Fruit fly (Drosophila melanogaster) whole organism, embryonic: ENCODE results near the gene CG2247.
A peak's percentile ranks its signal among the peaks of the same experiment; 100 is the strongest.

Source experiments
- Atf3 ChIP-seq: fragments of 200-800 bp; sonication (Bioruptor generic); optimal IDR thresholded peaks from 3 replicates; lab custom pipeline; 2016; ENCODE audit warnings: missing biosample characterization, missing genetic modification characterization
- CG10543 ChIP-seq: fragments of 200-800 bp; sonication (Bioruptor generic); optimal IDR thresholded peaks from 3 replicates; lab custom pipeline; 2017; ENCODE audit warnings: missing biosample characterization, mild to moderate bottlenecking, missing genetic modification characterization, moderate library complexity
- CG11085 ChIP-seq: fragments of 200-800 bp; sonication (Bioruptor generic); IDR thresholded peaks from 2 replicates; pipeline ENCODE4 v1.3.6; 2022; ENCODE audit warnings: missing biosample characterization, missing genetic modification characterization
- CG11504 ChIP-seq: fragments of 200-800 bp; sonication (Bioruptor generic); optimal IDR thresholded peaks from 3 replicates; lab custom pipeline; 2019; ENCODE audit warnings: missing biosample characterization, mild to moderate bottlenecking, missing genetic modification characterization, moderate library complexity
- CG11723 ChIP-seq: fragments of 200-800 bp; sonication (Bioruptor generic); optimal IDR thresholded peaks from 2 replicates; lab custom pipeline; 2017; ENCODE audit warnings: missing biosample characterization, mild to moderate bottlenecking, missing genetic modification characterization
- CG12236 ChIP-seq: fragments of 200-800 bp; sonication (Bioruptor generic); optimal IDR thresholded peaks from 2 replicates; lab custom pipeline; 2016; ENCODE audit warnings: missing biosample characterization, missing genetic modification characterization
- CG12391 ChIP-seq: fragments of 200-800 bp; sonication (Bioruptor generic); optimal IDR thresholded peaks from 3 replicates; lab custom pipeline; 2018; ENCODE audit warnings: missing biosample characterization, mild to moderate bottlenecking, missing genetic modification characterization, moderate library complexity
- CG12769 ChIP-seq: fragments of 200-800 bp; sonication (Bioruptor generic); optimal IDR thresholded peaks from 2 replicates; lab custom pipeline; 2019; ENCODE audit warnings: missing biosample characterization, mild to moderate bottlenecking, missing genetic modification characterization, moderate library complexity
- CG14050 ChIP-seq: fragments of 200-800 bp; sonication (Bioruptor generic); IDR thresholded peaks from 3 replicates; pipeline ENCODE4 v1.3.6; 2022; ENCODE audit warnings: missing biosample characterization, missing genetic modification characterization
- CG14965 ChIP-seq: fragments of 200-800 bp; sonication (Bioruptor generic); optimal IDR thresholded peaks from 2 replicates; lab custom pipeline; 2016; ENCODE audit warnings: missing biosample characterization, missing genetic modification characterization, borderline replicate concordance
- CG15011 ChIP-seq: fragments of 200-800 bp; sonication (Bioruptor generic); optimal IDR thresholded peaks from 3 replicates; lab custom pipeline; 2018; ENCODE audit warnings: missing biosample characterization, mild to moderate bottlenecking, missing genetic modification characterization
- CG1792 ChIP-seq: fragments of 200-800 bp; sonication (Bioruptor generic); optimal IDR thresholded peaks from 2 replicates; lab custom pipeline; 2016; ENCODE audit warnings: missing biosample characterization, missing genetic modification characterization
- CG31441 ChIP-seq: fragments of 200-800 bp; sonication (Bioruptor generic); IDR thresholded peaks from 2 replicates; pipeline ENCODE4 v1.3.6; 2022; ENCODE audit warnings: missing biosample characterization, missing genetic modification characterization
- CG32772 ChIP-seq: fragments of 200-800 bp; sonication (Bioruptor generic); IDR thresholded peaks from 2 replicates; pipeline ENCODE4 v1.3.6; 2022; ENCODE audit warnings: missing biosample characterization, missing genetic modification characterization
- CG3995 ChIP-seq: fragments of 200-800 bp; sonication (Bioruptor generic); optimal IDR thresholded peaks from 3 replicates; lab custom pipeline; 2016; ENCODE audit warnings: missing biosample characterization, missing genetic modification characterization
- CG4360 ChIP-seq: fragments of 200-800 bp; sonication (Bioruptor generic); IDR thresholded peaks from 2 replicates; pipeline ENCODE4 v1.3.6; 2022; ENCODE audit warnings: missing biosample characterization, missing genetic modification characterization
- CG5245 ChIP-seq: fragments of 200-800 bp; sonication (Bioruptor generic); optimal IDR thresholded peaks from 3 replicates; lab custom pipeline; 2016; ENCODE audit warnings: missing biosample characterization, missing genetic modification characterization
- CG8388 ChIP-seq: fragments of 200-800 bp; sonication (Bioruptor generic); optimal IDR thresholded peaks from 2 replicates; lab custom pipeline; 2019; ENCODE audit warnings: missing biosample characterization, mild to moderate bottlenecking, missing genetic modification characterization, moderate library complexity
- CG9817 ChIP-seq: fragments of 200-800 bp; sonication (Bioruptor generic); optimal IDR thresholded peaks from 2 replicates; lab custom pipeline; 2018; ENCODE audit warnings: missing biosample characterization, mild to moderate bottlenecking, missing genetic modification characterization, moderate library complexity
- CrebB ChIP-seq: fragments of 200-800 bp; sonication (Bioruptor generic); optimal IDR thresholded peaks from 3 replicates; lab custom pipeline; 2018; ENCODE audit warnings: missing biosample characterization, mild to moderate bottlenecking, missing genetic modification characterization
- Dip2 ChIP-seq: fragments of 200-800 bp; sonication (Bioruptor generic); IDR thresholded peaks from 2 replicates; pipeline ENCODE4 v1.3.6; 2022; ENCODE audit warnings: missing biosample characterization, missing genetic modification characterization
- Doc3 ChIP-seq: fragments of 200-800 bp; sonication (Bioruptor generic); IDR thresholded peaks from 3 replicates; pipeline ENCODE4 v1.3.6; 2022; ENCODE audit warnings: missing biosample characterization, missing genetic modification characterization; ENCODE audit not compliant: partially characterized antibody
- E2f1 ChIP-seq: fragments of 200-800 bp; sonication (Bioruptor generic); IDR thresholded peaks from 2 replicates; pipeline ENCODE4 v1.3.6; 2022; ENCODE audit warnings: missing biosample characterization, missing genetic modification characterization
- Hr78 ChIP-seq, 2 experiments: fragments of 200-800 bp in 1 of 2; fragments of >200 bp in 1 of 2; sonication (Bioruptor generic) in 1 of 2; optimal IDR thresholded peaks; 2 replicates each; lab custom pipeline; 2017 to 2019; ENCODE audit warnings: missing biosample characterization in 2 of 2, missing genetic modification characterization in 2 of 2, mild to moderate bottlenecking in 1 of 2, moderate library complexity in 1 of 2
- Lim3 ChIP-seq: fragments of 200-800 bp; sonication (Bioruptor generic); IDR thresholded peaks from 2 replicates; pipeline ENCODE4 v1.3.6; 2022; ENCODE audit warnings: missing biosample characterization, missing genetic modification characterization
- MTF-1 ChIP-seq: fragments of 200-800 bp; sonication (Bioruptor generic); optimal IDR thresholded peaks from 2 replicates; lab custom pipeline; 2018; ENCODE audit warnings: missing biosample characterization, mild to moderate bottlenecking, missing genetic modification characterization, borderline replicate concordance
- Stat92E ChIP-seq, 3 experiments: fragments of >200 bp in 2 of 3; fragments of 200-800 bp in 1 of 3; sonication (Bioruptor generic) in 1 of 3; optimal IDR thresholded peaks; 2 replicates each; lab custom pipeline; 2017 to 2019; ENCODE audit warnings: missing biosample characterization in 3 of 3, missing genetic modification characterization in 3 of 3, mild to moderate bottlenecking in 1 of 3, moderate library complexity in 1 of 3
- Tbp ChIP-seq: fragments of >200 bp; optimal IDR thresholded peaks from 2 replicates; lab custom pipeline; 2018; ENCODE audit warnings: missing biosample characterization, missing genetic modification characterization
- bbx ChIP-seq: fragments of 200-800 bp; sonication (Bioruptor generic); IDR thresholded peaks from 2 replicates; pipeline ENCODE4 v1.3.6; 2022; ENCODE audit warnings: missing biosample characterization, missing genetic modification characterization; ENCODE audit not compliant: partially characterized antibody
- cato ChIP-seq: fragments of 200-800 bp; sonication (Bioruptor generic); optimal IDR thresholded peaks from 2 replicates; lab custom pipeline; 2016; ENCODE audit warnings: missing biosample characterization, missing genetic modification characterization, borderline replicate concordance
- chinmo ChIP-seq: fragments of 200-800 bp; sonication (Bioruptor generic); IDR thresholded peaks from 4 replicates; pipeline ENCODE4 v1.3.6; 2022; ENCODE audit warnings: missing biosample characterization, missing genetic modification characterization; ENCODE audit not compliant: partially characterized antibody
- da ChIP-seq: fragments of 200-800 bp; sonication (Bioruptor generic); optimal IDR thresholded peaks from 2 replicates; lab custom pipeline; 2016; ENCODE audit warnings: missing biosample characterization, missing genetic modification characterization
- danr ChIP-seq: fragments of 200-800 bp; sonication (Bioruptor generic); IDR thresholded peaks from 2 replicates; pipeline ENCODE4 v1.3.6; 2022; ENCODE audit warnings: missing biosample characterization, missing genetic modification characterization
- dati ChIP-seq: fragments of 200-800 bp; sonication (Bioruptor generic); IDR thresholded peaks from 2 replicates; pipeline ENCODE4 v1.3.6; 2022; ENCODE audit warnings: missing biosample characterization, missing genetic modification characterization
- dmrt99B ChIP-seq: fragments of 200-800 bp; sonication (Bioruptor generic); optimal IDR thresholded peaks from 2 replicates; lab custom pipeline; 2018; ENCODE audit warnings: missing biosample characterization, mild to moderate bottlenecking, missing genetic modification characterization, moderate library complexity
- esg ChIP-seq: fragments of 200-800 bp; sonication (Bioruptor generic); conservative IDR thresholded peaks from 2 replicates; pipeline ENCODE4 v1.3.6; 2022; ENCODE audit warnings: missing biosample characterization, missing genetic modification characterization
- fd102C ChIP-seq: fragments of 200-800 bp; sonication (Bioruptor generic); optimal IDR thresholded peaks from 2 replicates; lab custom pipeline; 2018; ENCODE audit warnings: missing biosample characterization, mild to moderate bottlenecking, missing genetic modification characterization, moderate library complexity
- gcm ChIP-seq: fragments of 200-800 bp; sonication (Bioruptor generic); optimal IDR thresholded peaks from 2 replicates; lab custom pipeline; 2019; ENCODE audit warnings: missing biosample characterization, mild to moderate bottlenecking, missing genetic modification characterization, moderate library complexity
- gt ChIP-seq: fragments of 200-800 bp; sonication (Bioruptor generic); IDR thresholded peaks from 2 replicates; pipeline ENCODE4 v1.3.6; 2022; ENCODE audit warnings: missing biosample characterization, missing genetic modification characterization
- hth ChIP-seq: fragments of >200 bp; optimal IDR thresholded peaks from 2 replicates; lab custom pipeline; 2017; ENCODE audit warnings: inconsistent platforms
- insv ChIP-seq, 2 experiments: fragments of 200-800 bp; sonication (Bioruptor generic); optimal IDR thresholded peaks; 3 replicates each; lab custom pipeline; 2016 to 2018; ENCODE audit warnings: missing biosample characterization in 2 of 2, missing genetic modification characterization in 2 of 2
- maf-S ChIP-seq: fragments of 200-800 bp; sonication (Bioruptor generic); optimal IDR thresholded peaks from 2 replicates; lab custom pipeline; 2016; ENCODE audit warnings: missing biosample characterization, missing genetic modification characterization
- mam ChIP-seq: fragments of 200-800 bp; sonication (Bioruptor generic); optimal IDR thresholded peaks from 3 replicates; lab custom pipeline; 2016; ENCODE audit warnings: missing biosample characterization, missing genetic modification characterization
- nerfin-1 ChIP-seq: fragments of 200-800 bp; sonication (Bioruptor generic); optimal IDR thresholded peaks from 3 replicates; lab custom pipeline; 2019; ENCODE audit warnings: missing biosample characterization, mild to moderate bottlenecking, missing genetic modification characterization, moderate library complexity
- oc ChIP-seq: fragments of 200-800 bp; sonication (Bioruptor generic); optimal IDR thresholded peaks from 2 replicates; lab custom pipeline; 2018; ENCODE audit warnings: missing biosample characterization, mild to moderate bottlenecking, missing genetic modification characterization, moderate library complexity
- phol ChIP-seq: fragments of 200-800 bp; sonication (Bioruptor generic); optimal IDR thresholded peaks from 3 replicates; lab custom pipeline; 2018; ENCODE audit warnings: missing biosample characterization, mild to moderate bottlenecking, missing genetic modification characterization, moderate library complexity
- pum ChIP-seq: fragments of 200-800 bp; sonication (Bioruptor generic); optimal IDR thresholded peaks from 2 replicates; lab custom pipeline; 2016; ENCODE audit warnings: missing biosample characterization, missing genetic modification characterization
- wor ChIP-seq: fragments of 200-800 bp; sonication (Bioruptor generic); IDR thresholded peaks from 2 replicates; pipeline ENCODE4 v1.3.6; 2022; ENCODE audit warnings: missing biosample characterization, missing genetic modification characterization
- zen2 ChIP-seq: fragments of 200-800 bp; sonication (Bioruptor generic); IDR thresholded peaks from 3 replicates; pipeline ENCODE4 v1.3.6; 2022; ENCODE audit warnings: missing biosample characterization, missing genetic modification characterization; ENCODE audit not compliant: partially characterized antibody

The CG2247 gene

DNA sequence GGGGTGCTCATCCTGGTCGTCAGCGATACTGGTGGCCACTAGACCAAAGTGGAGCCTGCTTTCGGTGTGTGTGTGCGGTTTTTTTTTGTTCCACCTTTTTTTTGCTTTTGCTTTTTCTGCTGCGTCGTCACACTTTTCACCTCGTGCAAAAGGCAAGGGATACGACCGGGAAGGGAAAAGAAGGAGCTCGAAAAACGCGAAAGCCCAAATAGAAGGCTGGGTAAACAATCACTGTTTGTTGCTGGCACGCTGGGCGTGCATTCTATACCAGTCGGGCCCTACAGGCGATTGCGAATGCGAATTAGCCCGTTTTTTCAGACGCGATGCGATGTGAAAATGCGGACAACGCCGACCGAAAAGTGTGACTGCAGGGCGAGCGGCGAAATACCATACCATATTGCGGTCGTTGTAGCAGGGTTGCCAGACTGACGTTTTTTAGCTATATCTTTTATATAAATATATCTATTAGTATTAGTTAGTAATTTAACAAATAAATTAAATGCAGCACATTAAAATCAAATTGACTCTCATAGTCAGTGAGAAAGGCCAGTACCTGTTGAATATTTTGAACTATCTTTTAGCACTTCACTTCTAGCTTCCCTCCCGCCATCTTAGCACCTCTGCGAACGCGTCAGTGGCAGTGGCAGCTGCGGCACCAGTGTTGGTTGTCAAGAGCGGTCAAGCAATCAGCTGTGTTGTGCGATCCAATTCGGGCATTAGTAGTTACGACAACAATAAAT is 41.3 kb downstream of the CG2247 start, which contains the start of the genes Polr2A and CG11699 (continued):
- TF ChIP-seq CG12391 (tag; lab: Kevin White, UChicago), result peak; percentile 66
- no peak for TF ChIP-seq CG4360
- TF ChIP-seq CrebB, result no peak
- no peak for TF ChIP-seq da (GFP tag; lab: Kevin White, UChicago)
- no peak for TF ChIP-seq Tbp
- no peak for TF ChIP-seq CG15011 (GFP tag; lab: Kevin White, UChicago)
- no peak for TF ChIP-seq Atf3
- TF ChIP-seq insv (GFP tag; optimal IDR thresholded peaks at IDR 0.05; lab: Kevin White, UChicago), result peak in 1 of 2 experiments; percentile 53
- TF ChIP-seq E2f1 (GFP tag; lab: Robert Waterston, UW), result no peak
- TF ChIP-seq esg (GFP tag; lab: Robert Waterston, UW), result no peak
- TF ChIP-seq MTF-1 (GFP tag; lab: Kevin White, UChicago), result no peak
- no peak for TF ChIP-seq Hr78 (GFP tag; optimal IDR thresholded peaks at IDR 0.05; lab: Kevin White, UChicago)
- no peak for TF ChIP-seq cato (GFP tag; lab: Kevin White, UChicago)
- no peak for TF ChIP-seq Lim3 (GFP tag; lab: Robert Waterston, UW)
- peak; percentile 53 for TF ChIP-seq CG9817 (tag; lab: Kevin White, UChicago)
- TF ChIP-seq CG12236 (GFP tag; lab: Kevin White, UChicago), result no peak
- no peak for TF ChIP-seq gt (GFP tag; lab: Robert Waterston, UW)
- TF ChIP-seq hth (lab: Kevin White, UChicago), result no peak
- TF ChIP-seq zen2, result no peak
- no peak for TF ChIP-seq Stat92E (GFP tag; optimal IDR thresholded peaks at IDR 0.05; lab: Kevin White, UChicago)
- no peak for TF ChIP-seq chinmo
- no peak for TF ChIP-seq oc
- 0 out of 2 replicates have a peak, but pooled peaks have one; percentile 32 for TF ChIP-seq CG11085 (GFP tag; lab: Robert Waterston, UW)
- TF ChIP-seq mam (GFP tag; lab: Kevin White, UChicago), result peak; percentile 21
- no peak for TF ChIP-seq danr (GFP tag; lab: Robert Waterston, UW)
- peak; percentile 58 for TF ChIP-seq CG10543 (GFP tag; lab: Kevin White, UChicago)
- no peak for TF ChIP-seq CG14050
- TF ChIP-seq bbx (GFP tag; lab: Robert Waterston, UW), result no peak; the same call in 1 of the 2 replicates
- TF ChIP-seq CG12769 (tag; lab: Kevin White, UChicago), result no peak
- no peak for TF ChIP-seq gcm (GFP tag; lab: Kevin White, UChicago)
- TF ChIP-seq Dip2, result no peak
- TF ChIP-seq CG8388 (GFP tag; lab: Kevin White, UChicago), result no peak
- no peak for TF ChIP-seq CG14965 (GFP tag; lab: Kevin White, UChicago)
- TF ChIP-seq Doc3 (GFP tag; lab: Robert Waterston, UW), result no peak
- TF ChIP-seq dati (GFP tag; lab: Robert Waterston, UW), result no peak
- peak; percentile 34 for TF ChIP-seq nerfin-1 (tag; lab: Kevin White, UChicago)
- TF ChIP-seq CG1792 (GFP tag; lab: Kevin White, UChicago), result no peak
- TF ChIP-seq fd102C (GFP tag; lab: Kevin White, UChicago), result no peak
- no peak for TF ChIP-seq dmrt99B
- TF ChIP-seq wor, result no peak
- TF ChIP-seq maf-S (GFP tag; lab: Kevin White, UChicago), result no peak
- peak; percentile 42 for TF ChIP-seq CG3995
- peak; percentile 76 for TF ChIP-seq phol (tag; lab: Kevin White, UChicago)
- TF ChIP-seq pum (GFP tag; lab: Kevin White, UChicago), result no peak
- no peak for TF ChIP-seq CG5245 (GFP tag; lab: Kevin White, UChicago)
- no peak for TF ChIP-seq CG11723
- no peak for TF ChIP-seq CG32772 (GFP tag; lab: Robert Waterston, UW)
- TF ChIP-seq CG11504 (tag; lab: Kevin White, UChicago), result no peak
- no peak; the same call in 1 of the 2 replicates for TF ChIP-seq CG31441 (GFP tag; lab: Robert Waterston, UW)
